Fruit fly (Drosophila melanogaster) S2 (cell line): Measurements from ENCODE around the gene SNF4Agamma.
A peak's percentile ranks its signal among the peaks of the same experiment; 100 is the strongest.

Experiments used
- CG8478 ChIP-seq: fragments of >200 bp; optimal IDR thresholded peaks from 2 replicates; lab custom pipeline; 2018
- CTCF ChIP-seq, 2 experiments: fragments of >200 bp; optimal IDR thresholded peaks; 2 replicates each; lab custom pipeline; 2018

Gene SNF4Agamma

dm6 chr3R:21199085-21199899 is 58.8 kb downstream of the SNF4Agamma start:
- TF ChIP-seq CG8478 (lab: Kevin White, UChicago) (no peak), CTCF (optimal IDR thresholded peaks at IDR 0.05; lab: Kevin White, UChicago) (no peak)

- TF ChIP-seq CTCF (optimal IDR thresholded peaks at IDR 0.05; lab: Kevin White, UChicago) (no peak), CG8478 (lab: Kevin White, UChicago) (no peak)
These were observed 59.4 kb downstream of the SNF4Agamma start for dm6 chr3R:21199953-21200368.

- no peak for TF ChIP-seq CG8478 (lab: Kevin White, UChicago)
- no peak for TF ChIP-seq CTCF (optimal IDR thresholded peaks at IDR 0.05; lab: Kevin White, UChicago)
These were observed 61.1 kb downstream of the SNF4Agamma start for dm6 chr3R:21201627-21202026.

- no peak for TF ChIP-seq CG8478 (lab: Kevin White, UChicago)
- TF ChIP-seq CTCF (optimal IDR thresholded peaks at IDR 0.05; lab: Kevin White, UChicago), result peak in 1 of 2 experiments; percentile 33
These were observed 62.6 kb downstream of the SNF4Agamma start for dm6 chr3R:21203135-21203534.

- no peak for TF ChIP-seq CTCF (optimal IDR thresholded peaks at IDR 0.05; lab: Kevin White, UChicago)
- no peak for TF ChIP-seq CG8478 (lab: Kevin White, UChicago)
These were observed 63.3 kb downstream of the SNF4Agamma start for dm6 chr3R:21203660-21204499.

- TF ChIP-seq CTCF (optimal IDR thresholded peaks at IDR 0.05; lab: Kevin White, UChicago), result no peak
- TF ChIP-seq CG8478 (lab: Kevin White, UChicago), result no peak
These were observed 64.1 kb downstream of the SNF4Agamma start for dm6 chr3R:21204500-21205167.

- no peak for TF ChIP-seq CG8478 (lab: Kevin White, UChicago)
- no peak for TF ChIP-seq CTCF (optimal IDR thresholded peaks at IDR 0.05; lab: Kevin White, UChicago)
These were observed 65.3 kb downstream of the SNF4Agamma start for dm6 chr3R:21205680-21206326.

dm6 chr3R:21206327-21206728 is 65.8 kb downstream of the SNF4Agamma start:
- no peak for TF ChIP-seq CTCF (optimal IDR thresholded peaks at IDR 0.05; lab: Kevin White, UChicago)
- TF ChIP-seq CG8478 (lab: Kevin White, UChicago), result no peak

dm6 chr3R:21206802-21207238 is 66.3 kb downstream of the SNF4Agamma start:
- TF ChIP-seq CG8478 (lab: Kevin White, UChicago), result no peak
- no peak for TF ChIP-seq CTCF (optimal IDR thresholded peaks at IDR 0.05; lab: Kevin White, UChicago)

dm6 chr3R:21210081-21210480 is 69.5 kb downstream of the SNF4Agamma start:
- TF ChIP-seq CTCF (optimal IDR thresholded peaks at IDR 0.05; lab: Kevin White, UChicago), result no peak
- TF ChIP-seq CG8478 (lab: Kevin White, UChicago), result no peak

- no peak for TF ChIP-seq CG8478 (lab: Kevin White, UChicago)
- TF ChIP-seq CTCF (optimal IDR thresholded peaks at IDR 0.05; lab: Kevin White, UChicago), result peak; percentile 2 to 19
These were observed 74.2 kb downstream of the SNF4Agamma start, which contains the start of gene Ddrgk1 for dm6 chr3R:21214693-21215145. Ddrgk1 (plus strand) TSS chr3R:21215079.

- TF ChIP-seq CG8478 (lab: Kevin White, UChicago) (no peak), CTCF (optimal IDR thresholded peaks at IDR 0.05; lab: Kevin White, UChicago) (no peak)
These were observed 74.8 kb downstream of the SNF4Agamma start for dm6 chr3R:21215290-21215689.

dm6 chr3R:21218733-21219165 is 78.2 kb downstream of the SNF4Agamma start, which contains the start of the genes Smyd5 and Oga:
Smyd5 (minus strand) TSS chr3R:21218791.
Oga (plus strand) TSS chr3R:21219077.
- TF ChIP-seq CG8478 (lab: Kevin White, UChicago) (no peak), CTCF (optimal IDR thresholded peaks at IDR 0.05; lab: Kevin White, UChicago) (peak in 1 of 2 experiments; percentile 31)
